Worm (Caenorhabditis elegans) whole organism, mixed stage, embryonic: Measurements from ENCODE around the gene atrn-1.

Experiments used
- elt-3 ChIP-seq: fragments of 150-350 bp; optimal IDR thresholded peaks from 2 replicates; lab custom pipeline; 2014; ENCODE audit warnings: missing biosample characterization, missing genetic modification characterization
- hlh-1 ChIP-seq: fragments of 150-350 bp; optimal IDR thresholded peaks from 2 replicates; lab custom pipeline; 2014; ENCODE audit warnings: missing biosample characterization, missing genetic modification reagents, missing genetic modification characterization
- mab-5 ChIP-seq: fragments of 150-350 bp; optimal IDR thresholded peaks from 2 replicates; lab custom pipeline; 2014; ENCODE audit warnings: missing biosample characterization, missing genetic modification characterization
- nhr-28 ChIP-seq: fragments of 150-350 bp; optimal IDR thresholded peaks from 2 replicates; lab custom pipeline; 2014; ENCODE audit warnings: missing biosample characterization, missing genetic modification characterization
- nhr-76 ChIP-seq: sonication (generic microtip); optimal IDR thresholded peaks from 2 replicates; lab custom pipeline; 2017; ENCODE audit warnings: missing biosample characterization, missing genetic modification characterization
- pha-4 ChIP-seq: fragments of 150-350 bp; optimal IDR thresholded peaks from 2 replicates; lab custom pipeline; 2018; ENCODE audit warnings: missing biosample characterization, missing genetic modification reagents, missing genetic modification characterization
- snpc-4 ChIP-seq: fragments of 150-350 bp; optimal IDR thresholded peaks from 2 replicates; lab custom pipeline; 2014; ENCODE audit warnings: missing biosample characterization, missing genetic modification characterization
- unc-62 ChIP-seq: fragments of 150-350 bp; optimal IDR thresholded peaks from 2 replicates; lab custom pipeline; 2014; ENCODE audit warnings: missing biosample characterization, missing genetic modification reagents, missing genetic modification characterization

ce11 chrX:14767813-14768212 lies 56.4 kb downstream of the atrn-1 start:
- no peak for TF ChIP-seq nhr-28 (tag; lab: Kevin White, UChicago)
- no peak for TF ChIP-seq mab-5 (tag; lab: Kevin White, UChicago)
- no peak for TF ChIP-seq nhr-76 (tag; lab: Kevin White, UChicago)
- no peak for TF ChIP-seq unc-62 (GFP tag; lab: Kevin White, UChicago)
- TF ChIP-seq snpc-4 (tag; lab: Kevin White, UChicago) = no peak
- TF ChIP-seq pha-4 (tag; lab: Kevin White, UChicago) = no peak
- no peak for TF ChIP-seq elt-3 (tag; lab: Kevin White, UChicago)
- TF ChIP-seq hlh-1 = no peak
